Fruit fly (Drosophila melanogaster): ENCODE data around the gene b.
A peak's percentile ranks its signal among the peaks of the same experiment; 100 is the strongest.

Gene b

dm6 chr2L:13820948-13821347 lies at the start of gene b:
Gene b (plus strand): TSS chr2L:13821248.
- no peak for TF ChIP-seq CG15336 (GFP tag; IDR thresholded peaks at IDR 0.05)
- no peak for TF ChIP-seq Ets21C (GFP tag; optimal IDR thresholded peaks at IDR 0.05)
- TF ChIP-seq fd59A (GFP tag; optimal IDR thresholded peaks at IDR 0.05), result no peak
- no peak for TF ChIP-seq Eip75B (GFP tag; optimal IDR thresholded peaks at IDR 0.05)
- TF ChIP-seq Hr4 (GFP tag; optimal IDR thresholded peaks at IDR 0.05), result no peak
- TF ChIP-seq CG34406 (GFP tag; optimal IDR thresholded peaks at IDR 0.05), result no peak
- TF ChIP-seq cyc (GFP tag; optimal IDR thresholded peaks at IDR 0.05), result no peak
- no peak for TF ChIP-seq CG3032 (tag; optimal IDR thresholded peaks at IDR 0.05)

dm6 chr2L:13773697-13774096 lies 47.4 kb upstream of the b start, which contains the start of gene CG43376:
Gene CG43376 (plus strand): TSS chr2L:13773997.
- TF ChIP-seq Eip75B (GFP tag; optimal IDR thresholded peaks at IDR 0.05) (no peak), achi (GFP tag; optimal IDR thresholded peaks at IDR 0.05) (no peak), svp (GFP tag) (no peak), CG1621 (tag; optimal IDR thresholded peaks at IDR 0.05) (no peak), CG8319 (GFP tag; optimal IDR thresholded peaks at IDR 0.05) (no peak), CG8632 (GFP tag; optimal IDR thresholded peaks at IDR 0.05) (no peak), CG7368 (GFP tag; optimal IDR thresholded peaks at IDR 0.05) (no peak), OdsH (GFP tag; optimal IDR thresholded peaks at IDR 0.05) (no peak), Met (GFP tag; optimal IDR thresholded peaks at IDR 0.05) (no peak)

DNA sequence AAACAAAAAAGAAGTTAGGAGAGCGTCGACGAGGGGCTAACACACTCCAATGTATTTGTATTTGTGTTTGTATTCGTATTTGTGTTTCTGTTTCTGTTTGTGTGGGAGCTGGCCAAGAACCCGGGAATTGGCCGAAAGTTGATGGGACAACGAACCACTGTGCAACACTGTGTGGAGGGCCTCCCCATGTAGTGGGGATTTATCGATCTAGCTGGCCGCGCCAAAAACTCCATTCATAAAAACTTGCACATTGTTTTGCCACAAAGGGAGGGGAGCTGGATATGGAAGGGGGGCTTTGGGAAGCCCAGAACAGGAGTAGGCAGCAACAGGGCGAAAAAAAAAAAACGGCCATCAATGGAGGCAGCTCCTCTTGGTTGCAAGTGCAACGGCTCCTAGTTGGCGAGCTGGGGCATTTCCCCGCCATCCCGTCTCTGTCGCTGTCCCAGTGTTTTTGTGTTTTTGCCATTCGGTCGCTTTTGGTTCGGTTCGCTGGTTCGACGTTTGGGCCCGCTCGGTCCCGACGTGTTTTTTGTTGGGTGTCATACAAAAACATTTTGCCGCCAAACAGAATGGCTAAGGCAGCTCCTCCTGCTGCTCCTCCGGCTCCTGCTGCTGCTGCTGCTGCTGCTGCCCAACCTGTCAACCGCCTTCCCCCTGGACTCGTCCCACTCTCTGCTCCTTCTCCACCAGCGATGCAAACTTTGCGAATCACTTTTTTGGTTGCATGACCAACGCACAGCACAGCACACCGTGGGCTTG lies 43.9 kb upstream of the b start:
- TF ChIP-seq Blimp-1 (GFP tag; optimal IDR thresholded peaks at IDR 0.05) (no peak), lz (GFP tag; optimal IDR thresholded peaks at IDR 0.05) (no peak), Eip75B (GFP tag; optimal IDR thresholded peaks at IDR 0.05) (no peak), Sox14 (GFP tag; optimal IDR thresholded peaks at IDR 0.05) (no peak), CG6163 (GFP tag; IDR thresholded peaks at IDR 0.05) (peak; percentile 47; the same call in 1 of the 3 replicates), CG6276 (GFP tag; optimal IDR thresholded peaks at IDR 0.05) (no peak), vri (GFP tag; optimal IDR thresholded peaks at IDR 0.05) (no peak), Hr4 (GFP tag; optimal IDR thresholded peaks at IDR 0.05) (no peak), pdm3 (GFP tag; optimal IDR thresholded peaks at IDR 0.05) (no peak), achi (GFP tag; optimal IDR thresholded peaks at IDR 0.05) (no peak), Lpt (GFP tag; optimal IDR thresholded peaks at IDR 0.05) (peak; percentile 11), dsx (GFP tag; optimal IDR thresholded peaks at IDR 0.05; ENCODE audit: poor library complexity, severe bottlenecking) (peak; percentile 53), cyc (GFP tag; optimal IDR thresholded peaks at IDR 0.05) (no peak), Ets21C (GFP tag; optimal IDR thresholded peaks at IDR 0.05) (no peak)

DNA sequence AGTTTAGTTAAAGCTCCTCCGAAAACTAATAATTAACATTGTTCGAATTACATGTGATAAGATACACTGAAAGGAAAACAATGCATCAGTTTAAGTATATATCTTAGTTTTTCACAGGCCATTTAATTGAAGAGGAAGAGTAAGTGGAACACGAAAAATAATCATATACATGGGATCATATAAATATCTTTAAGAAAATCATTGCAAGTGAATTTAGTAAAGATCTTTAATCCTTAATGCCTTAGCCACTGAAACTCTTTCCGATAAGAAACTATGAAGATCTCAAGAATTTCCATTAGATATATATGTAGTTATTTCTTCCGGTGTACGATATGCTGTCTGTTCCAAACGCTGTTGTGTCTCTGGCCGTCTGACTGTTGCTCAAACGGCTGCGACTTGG lies 42.4 kb upstream of the b start:
- TF ChIP-seq CG7368 (GFP tag; optimal IDR thresholded peaks at IDR 0.05) (no peak), vri (GFP tag; optimal IDR thresholded peaks at IDR 0.05) (no peak), Sox102F (GFP tag; optimal IDR thresholded peaks at IDR 0.05) (peak; percentile 3), Eip75B (GFP tag; optimal IDR thresholded peaks at IDR 0.05) (peak; percentile 2), Smox (GFP tag; optimal IDR thresholded peaks at IDR 0.05) (no peak), pdm3 (GFP tag; optimal IDR thresholded peaks at IDR 0.05) (peak; percentile 63), CG15336 (GFP tag; IDR thresholded peaks at IDR 0.05) (peak; percentile 76), CG10669 (GFP tag; optimal IDR thresholded peaks at IDR 0.05) (peak; percentile 3), CG1621 (tag; optimal IDR thresholded peaks at IDR 0.05) (no peak), Hr4 (GFP tag; optimal IDR thresholded peaks at IDR 0.05) (peak; percentile 85), CG10631 (GFP tag; optimal IDR thresholded peaks at IDR 0.05) (peak; percentile 38), salr (GFP tag; optimal IDR thresholded peaks at IDR 0.05) (peak in 1 of 2 experiments; percentile 53), CG31627 (GFP tag; optimal IDR thresholded peaks at IDR 0.05) (peak; percentile 10), spab (GFP tag; optimal IDR thresholded peaks at IDR 0.05) (no peak), Ets96B (tag; optimal IDR thresholded peaks at IDR 0.05) (no peak), esn (GFP tag; optimal IDR thresholded peaks at IDR 0.05) (peak; percentile 43), topi (GFP tag; optimal IDR thresholded peaks at IDR 0.05) (peak; percentile 43), achi (GFP tag; optimal IDR thresholded peaks at IDR 0.05) (peak; percentile 56), CG6792 (GFP tag; optimal IDR thresholded peaks at IDR 0.05) (peak; percentile 14), Ets21C (GFP tag; optimal IDR thresholded peaks at IDR 0.05) (no peak), Eip93F (GFP tag; optimal IDR thresholded peaks at IDR 0.05) (no peak), CG34406 (GFP tag; optimal IDR thresholded peaks at IDR 0.05) (peak; percentile 1), eg (GFP tag; IDR thresholded peaks at IDR 0.05) (peak; percentile 83), CG8319 (GFP tag; optimal IDR thresholded peaks at IDR 0.05) (no peak), Eip78C (GFP tag) (peak; percentile 83), net (GFP tag; optimal IDR thresholded peaks at IDR 0.05) (peak; percentile 61), acj6 (GFP tag; optimal IDR thresholded peaks at IDR 0.05) (peak; percentile 53), Lpt (GFP tag; optimal IDR thresholded peaks at IDR 0.05) (peak; percentile 57), CG8632 (GFP tag; optimal IDR thresholded peaks at IDR 0.05) (no peak), CG3032 (tag; optimal IDR thresholded peaks at IDR 0.05) (no peak), cyc (GFP tag; optimal IDR thresholded peaks at IDR 0.05) (peak; percentile 24), Sox14 (GFP tag; optimal IDR thresholded peaks at IDR 0.05) (peak; percentile 40), CG8119 (GFP tag; IDR thresholded peaks at IDR 0.05) (peak; percentile 87)
